Fruit fly (Drosophila melanogaster) whole organism, embryonic: ENCODE measurements around the gene Myo31DF.
A peak's percentile ranks its signal among the peaks of the same experiment; 100 is the strongest.

ENCODE experiments used
- CG11093 ChIP-seq: fragments of 200-800 bp; sonication (Bioruptor generic); IDR thresholded peaks from 3 replicates; pipeline ENCODE4 v1.3.6; 2022; ENCODE audit warnings: missing biosample characterization, missing genetic modification characterization
- CG11504 ChIP-seq: fragments of 200-800 bp; sonication (Bioruptor generic); optimal IDR thresholded peaks from 3 replicates; lab custom pipeline; 2019; ENCODE audit warnings: missing biosample characterization, mild to moderate bottlenecking, missing genetic modification characterization, moderate library complexity
- CG12299 ChIP-seq: fragments of 200-800 bp; sonication (Bioruptor generic); optimal IDR thresholded peaks from 2 replicates; lab custom pipeline; 2018; ENCODE audit warnings: missing biosample characterization, mild to moderate bottlenecking, missing genetic modification characterization
- CG13287 ChIP-seq: fragments of 200-800 bp; sonication (Bioruptor generic); IDR thresholded peaks from 2 replicates; pipeline ENCODE4 v1.3.6; 2022; ENCODE audit warnings: missing biosample characterization, missing genetic modification characterization; ENCODE audit not compliant: partially characterized antibody
- CG14050 ChIP-seq: fragments of 200-800 bp; sonication (Bioruptor generic); IDR thresholded peaks from 3 replicates; pipeline ENCODE4 v1.3.6; 2022; ENCODE audit warnings: missing biosample characterization, missing genetic modification characterization
- CG15011 ChIP-seq: fragments of 200-800 bp; sonication (Bioruptor generic); optimal IDR thresholded peaks from 3 replicates; lab custom pipeline; 2018; ENCODE audit warnings: missing biosample characterization, mild to moderate bottlenecking, missing genetic modification characterization
- CG15601 ChIP-seq: fragments of 200-800 bp; sonication (Bioruptor generic); optimal IDR thresholded peaks from 3 replicates; lab custom pipeline; 2019; ENCODE audit warnings: missing biosample characterization, mild to moderate bottlenecking, missing genetic modification characterization, moderate library complexity
- CG16863 ChIP-seq: fragments of 200-800 bp; sonication (Bioruptor generic); optimal IDR thresholded peaks from 3 replicates; lab custom pipeline; 2016; ENCODE audit warnings: missing biosample characterization, missing genetic modification characterization
- CG18599 ChIP-seq: fragments of 200-800 bp; sonication (Bioruptor generic); optimal IDR thresholded peaks from 3 replicates; lab custom pipeline; 2017; ENCODE audit warnings: missing biosample characterization, missing genetic modification characterization, mild to moderate bottlenecking, moderate library complexity, missing genetic modification reagents
- CG18619 ChIP-seq: fragments of 200-800 bp; sonication (Bioruptor generic); optimal IDR thresholded peaks from 3 replicates; lab custom pipeline; 2017; ENCODE audit warnings: missing biosample characterization, mild to moderate bottlenecking, missing genetic modification characterization
- CG2712 ChIP-seq: fragments of 200-800 bp; optimal IDR thresholded peaks from 3 replicates; lab custom pipeline; 2019; ENCODE audit warnings: missing biosample characterization, mild to moderate bottlenecking, missing genetic modification characterization, moderate library complexity
- CG2875 ChIP-seq: fragments of 200-800 bp; sonication (Bioruptor generic); optimal IDR thresholded peaks from 2 replicates; lab custom pipeline; 2017; ENCODE audit warnings: missing biosample characterization, mild to moderate bottlenecking, missing genetic modification characterization, missing genetic modification reagents
- CG32532 ChIP-seq: fragments of 200-800 bp; sonication (Bioruptor generic); IDR thresholded peaks from 2 replicates; pipeline ENCODE4 v1.3.6; 2022; ENCODE audit warnings: missing biosample characterization, missing genetic modification characterization
- CG42726 ChIP-seq: fragments of 200-800 bp; sonication (Bioruptor generic); IDR thresholded peaks from 2 replicates; pipeline ENCODE4 v1.3.6; 2022; ENCODE audit warnings: missing biosample characterization, missing genetic modification characterization; ENCODE audit not compliant: partially characterized antibody
- CG6689 ChIP-seq: fragments of 200-800 bp; sonication (Bioruptor generic); IDR thresholded peaks from 2 replicates; pipeline ENCODE4 v1.3.6; 2022; ENCODE audit warnings: missing biosample characterization, missing genetic modification characterization
- CG8281 ChIP-seq: fragments of 200-800 bp; sonication (Bioruptor generic); optimal IDR thresholded peaks from 2 replicates; lab custom pipeline; 2018; ENCODE audit warnings: missing biosample characterization, mild to moderate bottlenecking, missing genetic modification characterization, moderate library complexity
- CG8765 ChIP-seq: fragments of 200-800 bp; sonication (Bioruptor generic); IDR thresholded peaks from 2 replicates; pipeline ENCODE4 v1.3.6; 2022; ENCODE audit warnings: missing biosample characterization, missing genetic modification characterization
- CG9215 ChIP-seq: fragments of 200-800 bp; sonication (Bioruptor generic); IDR thresholded peaks from 2 replicates; pipeline ENCODE4 v1.3.6; 2022; ENCODE audit warnings: missing biosample characterization, missing genetic modification characterization
- CG9817 ChIP-seq: fragments of 200-800 bp; sonication (Bioruptor generic); optimal IDR thresholded peaks from 2 replicates; lab custom pipeline; 2018; ENCODE audit warnings: missing biosample characterization, mild to moderate bottlenecking, missing genetic modification characterization, moderate library complexity
- CHES-1-like ChIP-seq: fragments of 200-800 bp; sonication (Bioruptor generic); optimal IDR thresholded peaks from 2 replicates; lab custom pipeline; 2016; ENCODE audit warnings: missing biosample characterization, missing genetic modification characterization
- Camta ChIP-seq: fragments of 200-800 bp; sonication (Bioruptor generic); optimal IDR thresholded peaks from 2 replicates; lab custom pipeline; 2016; ENCODE audit warnings: missing biosample characterization, missing genetic modification characterization
- Drgx ChIP-seq: fragments of 200-800 bp; sonication (Bioruptor generic); IDR thresholded peaks from 2 replicates; pipeline ENCODE4 v1.3.6; 2022; ENCODE audit warnings: missing biosample characterization, missing genetic modification characterization
- Ets65A ChIP-seq: fragments of 200-800 bp; sonication (Bioruptor generic); peaks from one replicate; lab custom pipeline; 2016; ENCODE audit warnings: missing biosample characterization, missing genetic modification characterization
- HLH54F ChIP-seq: fragments of 200-800 bp; sonication (Bioruptor generic); optimal IDR thresholded peaks from 3 replicates; lab custom pipeline; 2016; ENCODE audit warnings: missing biosample characterization, missing genetic modification characterization
- Med ChIP-seq: fragments of 200-800 bp; sonication (Bioruptor generic); peaks from one replicate; lab custom pipeline; 2016; ENCODE audit warnings: missing biosample characterization, missing genetic modification characterization, mild to moderate bottlenecking, inconsistent platforms, moderate library complexity
- NK7.1 ChIP-seq: fragments of 200-800 bp; sonication (Bioruptor generic); optimal IDR thresholded peaks from 3 replicates; lab custom pipeline; 2016; ENCODE audit warnings: missing biosample characterization, missing genetic modification characterization
- Pdp1 ChIP-seq, 2 experiments: fragments of 200-800 bp; sonication (Bioruptor generic); optimal IDR thresholded peaks; 3 replicates each; lab custom pipeline; 2016; ENCODE audit warnings: missing biosample characterization in 2 of 2, missing genetic modification characterization in 2 of 2, mild to moderate bottlenecking in 1 of 2, moderate library complexity in 1 of 2
- Ptx1 ChIP-seq: fragments of 200-800 bp; sonication (Bioruptor generic); IDR thresholded peaks from 2 replicates; pipeline ENCODE4 v1.3.6; 2022; ENCODE audit warnings: missing biosample characterization, missing genetic modification characterization
- Side ChIP-seq: fragments of 200-800 bp; sonication (Bioruptor generic); optimal IDR thresholded peaks from 2 replicates; lab custom pipeline; 2016; ENCODE audit warnings: missing biosample characterization, missing genetic modification characterization
- Ssrp ChIP-seq: fragments of 200-800 bp; sonication (Bioruptor generic); optimal IDR thresholded peaks from 2 replicates; lab custom pipeline; 2018; ENCODE audit warnings: missing biosample characterization, mild to moderate bottlenecking, missing genetic modification characterization, moderate library complexity
- Xrp1 ChIP-seq: fragments of 200-800 bp; sonication (Bioruptor generic); IDR thresholded peaks from 2 replicates; pipeline ENCODE4 v1.3.6; 2022; ENCODE audit warnings: missing biosample characterization, missing genetic modification characterization
- ara ChIP-seq: fragments of 200-800 bp; sonication (Bioruptor generic); IDR thresholded peaks from 2 replicates; pipeline ENCODE4 v1.3.6; 2022; ENCODE audit warnings: missing biosample characterization, missing genetic modification characterization
- ci ChIP-seq: fragments of 200-800 bp; sonication (Bioruptor generic); IDR thresholded peaks from 3 replicates; pipeline ENCODE4 v1.3.6; 2022; ENCODE audit warnings: missing biosample characterization, missing genetic modification characterization
- dpn ChIP-seq, 2 experiments: fragments of 200-800 bp; sonication (Bioruptor generic); optimal IDR thresholded peaks; 3 replicates each; lab custom pipeline; 2016; ENCODE audit warnings: missing biosample characterization in 2 of 2, missing genetic modification characterization in 2 of 2
- dysf ChIP-seq: fragments of 200-800 bp; sonication (Bioruptor generic); IDR thresholded peaks from 3 replicates; pipeline ENCODE4 v1.3.6; 2022; ENCODE audit warnings: missing biosample characterization, missing genetic modification characterization
- exex ChIP-seq: fragments of 200-800 bp; sonication (Bioruptor generic); optimal IDR thresholded peaks from 4 replicates; lab custom pipeline; 2018; ENCODE audit warnings: missing biosample characterization, mild to moderate bottlenecking, missing genetic modification characterization, moderate library complexity
- gem ChIP-seq: fragments of 200-800 bp; sonication (Bioruptor generic); optimal IDR thresholded peaks from 2 replicates; lab custom pipeline; 2019; ENCODE audit warnings: missing biosample characterization, mild to moderate bottlenecking, missing genetic modification characterization, moderate library complexity
- hth ChIP-seq: fragments of >200 bp; optimal IDR thresholded peaks from 2 replicates; lab custom pipeline; 2017; ENCODE audit warnings: inconsistent platforms
- ken ChIP-seq: fragments of 200-800 bp; sonication (Bioruptor generic); IDR thresholded peaks from 3 replicates; pipeline ENCODE4 v1.3.6; 2022; ENCODE audit warnings: missing biosample characterization, missing genetic modification characterization
- luna ChIP-seq: fragments of 200-800 bp; sonication (Bioruptor generic); optimal IDR thresholded peaks from 2 replicates; lab custom pipeline; 2016; ENCODE audit warnings: missing biosample characterization, missing genetic modification characterization
- otp ChIP-seq: fragments of 200-800 bp; sonication (Bioruptor generic); IDR thresholded peaks from 3 replicates; pipeline ENCODE4, ENCODE4 v1.3.6; 2022; ENCODE audit warnings: missing biosample characterization, missing genetic modification characterization
- pfk ChIP-seq: fragments of 200-800 bp; sonication (Bioruptor generic); optimal IDR thresholded peaks from 2 replicates; lab custom pipeline; 2018; ENCODE audit warnings: missing biosample characterization, mild to moderate bottlenecking, missing genetic modification characterization, moderate library complexity
- prd ChIP-seq, 3 experiments: fragments of >200 bp in 2 of 3; fragments of 200-800 bp in 1 of 3; sonication (Bioruptor generic) in 1 of 3; optimal IDR thresholded peaks in 2 of 3; IDR thresholded peaks in 1 of 3; 2 replicates in 2 of 3; 3 replicates in 1 of 3; pipeline versions ENCODE4 v1.3.6 to Lab custom; 2017 to 2022; ENCODE audit warnings: missing biosample characterization in 1 of 3, missing genetic modification characterization in 1 of 3
- pum ChIP-seq: fragments of 200-800 bp; sonication (Bioruptor generic); optimal IDR thresholded peaks from 2 replicates; lab custom pipeline; 2016; ENCODE audit warnings: missing biosample characterization, missing genetic modification characterization
- ranshi ChIP-seq: fragments of 200-800 bp; sonication (Bioruptor generic); IDR thresholded peaks from 2 replicates; pipeline ENCODE4 v1.3.6; 2022; ENCODE audit warnings: missing biosample characterization, missing genetic modification characterization
- row ChIP-seq: fragments of 200-800 bp; sonication (Bioruptor generic); IDR thresholded peaks from 3 replicates; pipeline ENCODE4 v1.3.6; 2022; ENCODE audit warnings: missing biosample characterization, missing genetic modification characterization
- shn ChIP-seq: fragments of 200-800 bp; sonication (Bioruptor generic); optimal IDR thresholded peaks from 3 replicates; lab custom pipeline; 2016; ENCODE audit warnings: missing biosample characterization, missing genetic modification characterization
- slbo ChIP-seq: fragments of 200-800 bp; sonication (Bioruptor generic); IDR thresholded peaks from 2 replicates; pipeline ENCODE4 v1.3.6; 2022; ENCODE audit warnings: missing biosample characterization, missing genetic modification characterization
- tin ChIP-seq: fragments of 200-800 bp; sonication (Bioruptor generic); optimal IDR thresholded peaks from 3 replicates; lab custom pipeline; 2016; ENCODE audit warnings: missing biosample characterization, missing genetic modification characterization
- zen2 ChIP-seq: fragments of 200-800 bp; sonication (Bioruptor generic); IDR thresholded peaks from 3 replicates; pipeline ENCODE4 v1.3.6; 2022; ENCODE audit warnings: missing biosample characterization, missing genetic modification characterization; ENCODE audit not compliant: partially characterized antibody

The Myo31DF gene

DNA sequence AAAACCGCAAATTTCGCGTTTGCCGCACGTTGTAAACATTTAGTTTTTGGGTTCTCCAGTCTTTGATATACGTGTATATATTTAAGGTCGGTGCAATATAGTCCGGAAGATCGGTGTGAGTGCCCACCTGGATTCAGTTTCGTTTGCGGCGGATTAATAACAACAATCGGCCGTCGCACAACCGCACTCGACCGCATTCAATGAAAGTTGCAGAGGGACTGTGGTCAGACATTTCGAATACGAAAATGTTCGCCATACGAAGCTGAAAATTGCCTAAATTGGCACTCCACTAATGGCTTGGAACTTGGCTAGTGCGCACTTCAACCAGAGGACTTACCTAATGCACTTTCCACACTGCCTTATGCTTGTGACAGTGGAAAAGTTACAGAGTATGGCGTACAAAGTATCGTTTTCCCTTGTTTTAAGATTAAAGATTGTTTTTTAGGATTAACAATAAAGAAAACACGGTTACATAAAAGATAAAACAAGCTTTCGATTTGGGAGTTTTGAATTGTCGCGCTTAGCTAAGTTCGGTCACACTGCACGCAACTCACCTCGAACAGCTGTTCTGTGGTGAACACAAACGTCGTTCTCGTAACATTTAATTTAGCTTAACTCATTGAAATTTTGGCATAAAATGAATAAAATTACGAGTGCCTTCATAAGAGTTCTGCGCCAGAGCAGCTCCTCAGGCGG is at the start of gene Myo31DF, which contains the start of gene CG6094 (continued):
- TF ChIP-seq CG42726 (GFP tag; lab: Robert Waterston, UW) (peak; percentile 75), CG13287 (GFP tag; lab: Robert Waterston, UW) (peak; percentile 31; the same call in 1 of the 2 replicates), CG14050 (no peak), zen2 (no peak), shn (GFP tag; lab: Kevin White, UChicago) (peak; percentile 45), CG8765 (GFP tag; lab: Robert Waterston, UW) (no peak), Drgx (GFP tag; lab: Robert Waterston, UW) (no peak), CG32532 (peak; percentile 51; the same call in 1 of the 2 replicates), NK7.1 (GFP tag; lab: Kevin White, UChicago) (no peak), CG16863 (GFP tag; lab: Kevin White, UChicago) (no peak), CG11093 (no peak), hth (no peak), CG9215 (GFP tag; lab: Robert Waterston, UW) (no peak; the same call in 1 of the 2 replicates), luna (GFP tag; lab: Kevin White, UChicago) (no peak), prd (optimal IDR thresholded peaks at IDR 0.05; lab: Kevin White, UChicago) (no peak), prd (GFP tag; IDR thresholded peaks at IDR 0.05; lab: Robert Waterston, UW) (peak; percentile 17; the same call in 1 of the 3 replicates), CG8281 (tag; lab: Kevin White, UChicago) (no peak), CG18619 (no peak), row (peak; percentile 59), pfk (GFP tag; lab: Kevin White, UChicago) (no peak), CG12299 (tag; lab: Kevin White, UChicago) (no peak), CG9817 (tag; lab: Kevin White, UChicago) (peak; percentile 13), pum (peak; percentile 21), CG15601 (tag; lab: Kevin White, UChicago) (peak; percentile 79), Ets65A (GFP tag; lab: Kevin White, UChicago) (peak; percentile 85), exex (tag; lab: Kevin White, UChicago) (peak; percentile 19), tin (GFP tag; lab: Kevin White, UChicago) (no peak), Ssrp (tag; lab: Kevin White, UChicago) (no peak), Pdp1 (GFP tag; optimal IDR thresholded peaks at IDR 0.05; lab: Kevin White, UChicago) (peak in 1 of 2 experiments; percentile 94), Camta (GFP tag; lab: Kevin White, UChicago) (peak; percentile 29), dpn (GFP tag; optimal IDR thresholded peaks at IDR 0.05; lab: Kevin White, UChicago) (peak; percentile 16 to 39), CG18599 (GFP tag; lab: Kevin White, UChicago) (peak; percentile 1)

DNA sequence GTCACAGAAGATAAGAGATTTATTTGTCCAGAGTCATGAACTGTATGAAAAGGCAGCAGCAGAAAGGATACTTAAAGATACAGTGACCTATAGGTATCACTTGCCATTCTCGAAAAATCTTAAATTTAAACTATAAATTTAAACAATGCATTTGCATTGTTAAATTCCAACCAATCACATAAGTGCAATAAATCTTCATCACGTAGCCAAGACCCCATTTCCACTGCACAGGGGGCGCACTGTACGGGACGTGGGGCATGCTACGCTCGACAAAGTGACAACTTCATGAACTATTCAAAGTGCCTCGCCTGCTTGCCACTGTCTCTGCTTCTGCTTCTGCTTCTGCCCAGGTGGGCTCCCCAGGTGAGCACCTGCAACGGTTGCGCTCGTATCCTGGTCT is 48.7 kb upstream of the Myo31DF start:
- TF ChIP-seq CG8281 (tag; lab: Kevin White, UChicago) (no peak), ci (GFP tag; lab: Robert Waterston, UW) (0 out of 3 replicates have a peak, but pooled peaks have one; percentile 61), CG11504 (peak; percentile 21), CG2875 (GFP tag; lab: Kevin White, UChicago) (no peak), HLH54F (no peak), gem (tag; lab: Kevin White, UChicago) (peak; percentile 23), Med (peak; percentile 44), otp (GFP tag; lab: Robert Waterston, UW) (0 out of 3 replicates have a peak, but pooled peaks have one; percentile 27), dysf (peak; percentile 32; the same call in 1 of the 3 replicates), CHES-1-like (GFP tag; lab: Kevin White, UChicago) (no peak), Side (GFP tag; lab: Kevin White, UChicago) (no peak), CG2712 (peak; percentile 4), ranshi (GFP tag; lab: Robert Waterston, UW) (0 out of 2 replicates have a peak, but pooled peaks have one; percentile 20), Ptx1 (GFP tag; lab: Robert Waterston, UW) (peak; percentile 37; the same call in 1 of the 2 replicates), ken (GFP tag; lab: Robert Waterston, UW) (peak; percentile 37; the same call in 1 of the 3 replicates), slbo (peak; percentile 43; the same call in 1 of the 2 replicates), CG6689 (GFP tag; lab: Robert Waterston, UW) (peak; percentile 38; the same call in 1 of the 2 replicates), CG15011 (GFP tag; lab: Kevin White, UChicago) (no peak), Xrp1 (GFP tag; lab: Robert Waterston, UW) (peak; percentile 16; the same call in 1 of the 2 replicates), ara (peak; percentile 47; the same call in 1 of the 2 replicates)
